Worm (Caenorhabditis elegans) whole organism, L1 larva: ENCODE measurements around the gene Y60A9A.1.

ENCODE experiments used
- efl-3 ChIP-seq: fragments of 200-800 bp; sonication (Bioruptor generic); optimal IDR thresholded peaks from 2 replicates; lab custom pipeline; 2018; ENCODE audit warnings: mild to moderate bottlenecking, missing genetic modification characterization, missing compliant biosample characterization
- elt-3 ChIP-seq, 6 experiments: fragments of 150-350 bp in 1 of 6; sonication (generic microtip); optimal IDR thresholded peaks; 2 replicates each; lab custom pipeline; 2017 to 2018; ENCODE audit warnings: missing biosample characterization in 6 of 6, missing genetic modification characterization in 6 of 6, inconsistent platforms in 1 of 6
- isw-1 ChIP-seq: fragments of 200-800 bp; sonication (Bioruptor generic); IDR thresholded peaks from 2 replicates; pipeline ENCODE4 v1.3.6; 2022; ENCODE audit warnings: missing genetic modification characterization, missing compliant biosample characterization
- nhr-11 ChIP-seq: fragments of 150-350 bp; optimal IDR thresholded peaks from 2 replicates; lab custom pipeline; 2014; ENCODE audit warnings: missing biosample characterization, missing genetic modification characterization
- unc-62 ChIP-seq: fragments of 150-350 bp; optimal IDR thresholded peaks from 2 replicates; lab custom pipeline; 2014; ENCODE audit warnings: missing biosample characterization, missing genetic modification reagents, missing genetic modification characterization
- zag-1 ChIP-seq: fragments of 150-350 bp; optimal IDR thresholded peaks from 2 replicates; lab custom pipeline; 2014; ENCODE audit warnings: missing biosample characterization, missing genetic modification characterization
- ztf-11 ChIP-seq, 2 experiments: sonication (generic microtip); optimal IDR thresholded peaks; 2 replicates each; lab custom pipeline; 2016 to 2017; ENCODE audit warnings: missing genetic modification characterization in 2 of 2, missing biosample characterization in 1 of 2, missing compliant biosample characterization in 1 of 2

DNA sequence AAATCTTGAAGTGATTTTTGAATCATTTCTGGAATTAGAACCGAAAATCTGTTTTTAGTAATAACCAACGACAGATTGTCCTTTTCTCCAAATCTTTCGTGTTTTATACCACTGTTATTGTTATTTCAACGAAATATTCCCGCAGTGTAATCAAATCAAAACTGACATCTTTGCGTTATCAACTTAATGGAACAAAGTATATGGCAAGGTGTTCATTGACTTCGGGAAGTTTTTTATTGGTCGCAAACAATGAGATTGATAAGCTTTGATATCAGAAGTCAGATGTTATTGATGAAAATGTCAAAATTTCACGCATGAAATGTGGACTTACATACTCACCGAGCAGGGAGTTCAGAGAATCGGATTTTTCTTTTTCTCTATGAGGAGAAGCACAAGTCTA, 47.6 kb upstream of the Y60A9A.1 start, which contains the start of gene F23D12.11:
- no peak for TF ChIP-seq zag-1 (tag; lab: Kevin White, UChicago)
- no peak for TF ChIP-seq isw-1 (GFP tag; lab: Robert Waterston, UW)
- peak in 1 of 6 experiments; percentile 71 for TF ChIP-seq elt-3 (tag; optimal IDR thresholded peaks at IDR 0.05; lab: Kevin White, UChicago)
- TF ChIP-seq ztf-11 (tag; optimal IDR thresholded peaks at IDR 0.05; lab: Kevin White, UChicago), result no peak
- no peak for TF ChIP-seq efl-3 (GFP tag; lab: Kevin White, UChicago)
- TF ChIP-seq nhr-11 (tag; lab: Kevin White, UChicago), result no peak
- TF ChIP-seq unc-62, result no peak
